Worm (Caenorhabditis elegans): ENCODE data around the gene nlp-78.
A peak's percentile ranks its signal among the peaks of the same experiment; 100 is the strongest.

The nlp-78 gene

ce11 chrII:9172849-9173248 is 36.9 kb downstream of the nlp-78 start, which contains the start of gene T23G7.2:
TSS of gene T23G7.2 (minus strand) at chrII:9172949.
- TF ChIP-seq alr-1 (tag; optimal IDR thresholded peaks at IDR 0.05) = no peak
- no peak for TF ChIP-seq aly-2 (tag; optimal IDR thresholded peaks at IDR 0.05)
- no peak for TF ChIP-seq unc-39 (tag; optimal IDR thresholded peaks at IDR 0.05)
- TF ChIP-seq nhr-129 (tag; optimal IDR thresholded peaks at IDR 0.05) = no peak
- no peak for TF ChIP-seq Y55F3AM.14 (GFP tag; optimal IDR thresholded peaks at IDR 0.05)
- no peak for TF ChIP-seq nhr-11 (tag; optimal IDR thresholded peaks at IDR 0.05)
- no peak for TF ChIP-seq skn-1 (tag; optimal IDR thresholded peaks at IDR 0.05)
- TF ChIP-seq mdl-1 (tag; optimal IDR thresholded peaks at IDR 0.05) = no peak
- TF ChIP-seq blmp-1 (tag; optimal IDR thresholded peaks at IDR 0.05; ENCODE audit: insufficient read depth) = no peak
- no peak for TF ChIP-seq lin-11 (tag; optimal IDR thresholded peaks at IDR 0.05)
- TF ChIP-seq unc-55 (GFP tag; optimal IDR thresholded peaks at IDR 0.05) = no peak
- no peak for TF ChIP-seq R02D3.7 (tag; optimal IDR thresholded peaks at IDR 0.05)
- TF ChIP-seq mbf-1 (tag; optimal IDR thresholded peaks at IDR 0.05) = no peak
- no peak for TF ChIP-seq nhr-237 (tag; optimal IDR thresholded peaks at IDR 0.05)
- TF ChIP-seq zag-1 (tag; optimal IDR thresholded peaks at IDR 0.05) = no peak

DNA sequence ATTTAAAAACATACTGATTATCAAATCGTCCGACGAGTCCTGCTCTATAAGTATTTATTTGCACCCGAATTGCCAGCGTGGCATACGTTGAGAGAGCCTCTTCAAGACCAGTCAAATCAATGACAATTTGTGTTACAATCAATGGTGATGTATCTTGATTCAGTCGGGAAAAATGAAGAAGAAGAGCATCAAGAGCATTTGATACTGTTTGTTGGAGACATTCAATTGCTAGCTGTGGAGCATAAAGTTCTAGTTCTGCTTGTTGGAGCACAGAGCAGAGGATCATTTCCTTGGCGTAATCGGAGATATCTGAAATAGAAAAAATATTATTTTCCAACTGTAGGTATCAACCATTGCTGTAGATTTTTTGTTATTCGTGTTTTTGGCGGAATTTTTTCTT is 37.5 kb downstream of the nlp-78 start:
- TF ChIP-seq aly-2 (tag; optimal IDR thresholded peaks at IDR 0.05) (no peak), unc-39 (tag; optimal IDR thresholded peaks at IDR 0.05) (no peak), elt-1 (tag; optimal IDR thresholded peaks at IDR 0.05) (no peak), ztf-11 (tag; optimal IDR thresholded peaks at IDR 0.05) (no peak), nhr-25 (tag; optimal IDR thresholded peaks at IDR 0.05) (no peak)

DNA sequence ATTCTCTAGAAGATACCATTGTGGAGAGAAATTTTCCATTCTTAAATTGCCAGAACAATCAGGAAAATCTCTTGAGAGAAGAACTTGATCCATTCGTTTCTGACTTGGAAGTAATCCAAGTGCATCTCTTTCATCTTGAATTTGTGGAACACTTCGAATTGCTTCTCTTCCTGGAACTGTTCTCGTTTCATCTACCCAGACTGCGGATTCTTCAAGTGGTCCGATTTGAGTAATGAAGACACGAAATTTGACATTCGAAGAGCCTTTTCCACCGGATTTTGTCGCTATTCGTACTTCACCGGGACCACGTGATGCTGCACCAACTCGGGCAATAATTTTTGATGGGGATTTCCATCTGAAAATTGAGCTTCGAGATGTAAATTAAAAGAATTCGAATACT is 40.5 kb downstream of the nlp-78 start:
- no peak for TF ChIP-seq ztf-1 (GFP tag; conservative IDR thresholded peaks at IDR 0.05)
- TF ChIP-seq R02D3.7 (tag; optimal IDR thresholded peaks at IDR 0.05) = no peak
- no peak for TF ChIP-seq nhr-129 (tag; optimal IDR thresholded peaks at IDR 0.05)
- TF ChIP-seq peb-1 (tag; optimal IDR thresholded peaks at IDR 0.05) = no peak
- no peak for TF ChIP-seq snpc-4 (tag; optimal IDR thresholded peaks at IDR 0.05)
- no peak for TF ChIP-seq mbf-1 (tag; optimal IDR thresholded peaks at IDR 0.05)
- TF ChIP-seq blmp-1 (tag; optimal IDR thresholded peaks at IDR 0.05; ENCODE audit: insufficient read depth) = no peak
- TF ChIP-seq Y55F3AM.14 (GFP tag; optimal IDR thresholded peaks at IDR 0.05) = no peak
- no peak for TF ChIP-seq nhr-6 (tag; optimal IDR thresholded peaks at IDR 0.05)
- no peak for TF ChIP-seq unc-39 (tag; optimal IDR thresholded peaks at IDR 0.05)
- TF ChIP-seq egl-27 (tag; optimal IDR thresholded peaks at IDR 0.05) = no peak

DNA sequence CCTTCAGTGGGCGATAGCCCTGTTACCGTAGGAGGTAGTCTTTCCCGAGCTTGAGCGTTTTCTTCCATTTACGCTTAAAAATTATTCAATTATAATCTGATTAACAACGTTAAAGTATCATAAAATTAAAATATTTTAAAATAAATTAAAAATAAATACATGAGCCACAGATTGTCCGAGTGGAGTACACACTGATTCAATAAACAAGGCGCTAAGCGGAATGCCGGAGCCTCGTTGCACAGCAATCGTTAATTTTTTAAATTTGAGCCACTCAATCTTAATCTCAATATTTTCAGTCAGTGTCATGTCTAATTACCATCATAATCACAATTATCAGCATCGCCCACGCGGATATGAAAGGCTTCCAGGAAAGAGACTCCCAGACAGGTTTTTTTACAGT is 41.1 kb downstream of the nlp-78 start, which contains the start of the genes sec-5 and pir-1:
Gene sec-5, minus strand, starts transcription at position 73 of the 400 bp plus-strand sequence.
Gene pir-1, plus strand, starts transcription at position 221 of the 400 bp plus-strand sequence.
- peak; percentile 41 for TF ChIP-seq gmeb-1 (tag; optimal IDR thresholded peaks at IDR 0.05)
- TF ChIP-seq ceh-82 (tag; optimal IDR thresholded peaks at IDR 0.05) = no peak
- no peak for TF ChIP-seq nhr-21 (tag; optimal IDR thresholded peaks at IDR 0.05)
- TF ChIP-seq nhr-77 (tag; optimal IDR thresholded peaks at IDR 0.05) = no peak
- no peak for TF ChIP-seq R02D3.7 (tag; optimal IDR thresholded peaks at IDR 0.05)
- no peak for TF ChIP-seq lin-39 (tag; optimal IDR thresholded peaks at IDR 0.05)
- TF ChIP-seq nhr-10 (tag; optimal IDR thresholded peaks at IDR 0.05) = no peak
- TF ChIP-seq C34F6.9 (tag; optimal IDR thresholded peaks at IDR 0.05) = peak; percentile 53
- TF ChIP-seq mdl-1 (tag; optimal IDR thresholded peaks at IDR 0.05) = no peak
- no peak for TF ChIP-seq skn-1 (tag; optimal IDR thresholded peaks at IDR 0.05)
- no peak for TF ChIP-seq mab-5 (tag; optimal IDR thresholded peaks at IDR 0.05)
- no peak for TF ChIP-seq lin-13 (GFP tag; optimal IDR thresholded peaks at IDR 0.05)
- TF ChIP-seq lsy-2 (tag; optimal IDR thresholded peaks at IDR 0.05) = peak; percentile 18 to 71
- TF ChIP-seq nhr-25 (tag; optimal IDR thresholded peaks at IDR 0.05) = peak; percentile 35
- TF ChIP-seq zag-1 (tag; optimal IDR thresholded peaks at IDR 0.05) = no peak
- peak; percentile 5 for TF ChIP-seq sma-9 (GFP tag; optimal IDR thresholded peaks at IDR 0.05)
- no peak for TF ChIP-seq sma-9 (tag; optimal IDR thresholded peaks at IDR 0.05)
- TF ChIP-seq ZK546.5 (tag; optimal IDR thresholded peaks at IDR 0.05) = no peak
- no peak for TF ChIP-seq blmp-1 (tag; optimal IDR thresholded peaks at IDR 0.05; ENCODE audit: insufficient read depth)
- no peak for TF ChIP-seq sem-4 (tag; optimal IDR thresholded peaks at IDR 0.05)
- TF ChIP-seq peb-1 (tag; optimal IDR thresholded peaks at IDR 0.05) = no peak
- TF ChIP-seq fos-1 (tag; optimal IDR thresholded peaks at IDR 0.05) = peak; percentile 33
- TF ChIP-seq snpc-4 (tag; optimal IDR thresholded peaks at IDR 0.05) = no peak
- TF ChIP-seq elt-3 (tag; optimal IDR thresholded peaks at IDR 0.05) = no peak
- TF ChIP-seq nhr-23 (tag; optimal IDR thresholded peaks at IDR 0.05) = no peak
- TF ChIP-seq unc-55 (GFP tag; optimal IDR thresholded peaks at IDR 0.05) = peak; percentile 72
- no peak for TF ChIP-seq nhr-11 (tag; optimal IDR thresholded peaks at IDR 0.05)
- TF ChIP-seq nhr-12 (tag; optimal IDR thresholded peaks at IDR 0.05) = no peak
- no peak for TF ChIP-seq dmd-4 (tag; optimal IDR thresholded peaks at IDR 0.05)

All from whole organism, L2 larva.